Fruit fly (Drosophila melanogaster) whole organism, prepupa: ENCODE measurements around the gene CG46320.

Source experiments
- CG11762 ChIP-seq: fragments of 200-800 bp; sonication (Bioruptor generic); optimal IDR thresholded peaks from 3 replicates; lab custom pipeline; 2016; ENCODE audit warnings: missing biosample characterization, missing genetic modification characterization; ENCODE audit not compliant: insufficient read depth
- Hr38 ChIP-seq: sonication (Bioruptor generic); optimal IDR thresholded peaks from 2 replicates; lab custom pipeline; 2016; ENCODE audit warnings: missing biosample characterization, missing genetic modification characterization
- Smox ChIP-seq: fragments of 200-800 bp; sonication (Bioruptor generic); optimal IDR thresholded peaks from 3 replicates; lab custom pipeline; 2016; ENCODE audit warnings: missing biosample characterization, missing genetic modification characterization

- no peak for TF ChIP-seq CG11762
- no peak for TF ChIP-seq Hr38 (GFP tag; lab: Kevin White, UChicago)
- TF ChIP-seq Smox (GFP tag; lab: Kevin White, UChicago) = no peak
These were observed 22.4 kb downstream of the CG46320 start for dm6 chr3L:5686274-5686673.
